Fruit fly (Drosophila melanogaster): ENCODE data around the gene CG15578.

Gene CG15578

dm6 chrX:4277861-4278260 is at the start of gene CG15578:
CG15578 (minus strand) TSS chrX:4277961.
- TF ChIP-seq lz (GFP tag; optimal IDR thresholded peaks at IDR 0.05) (no peak), esn (GFP tag; optimal IDR thresholded peaks at IDR 0.05) (no peak), CG11762 (GFP tag; optimal IDR thresholded peaks at IDR 0.05; ENCODE audit: insufficient read depth) (no peak), OdsH (GFP tag; optimal IDR thresholded peaks at IDR 0.05) (no peak), CG11294 (GFP tag; IDR thresholded peaks at IDR 0.05) (no peak), net (GFP tag; optimal IDR thresholded peaks at IDR 0.05) (no peak), Sox15 (GFP tag; optimal IDR thresholded peaks at IDR 0.05) (no peak), Hr4 (GFP tag; optimal IDR thresholded peaks at IDR 0.05) (no peak), Hr39 (GFP tag; optimal IDR thresholded peaks at IDR 0.05) (no peak), Eip75B (GFP tag; optimal IDR thresholded peaks at IDR 0.05) (no peak), Met (GFP tag; optimal IDR thresholded peaks at IDR 0.05) (no peak), CG8319 (GFP tag; optimal IDR thresholded peaks at IDR 0.05) (no peak)

DNA sequence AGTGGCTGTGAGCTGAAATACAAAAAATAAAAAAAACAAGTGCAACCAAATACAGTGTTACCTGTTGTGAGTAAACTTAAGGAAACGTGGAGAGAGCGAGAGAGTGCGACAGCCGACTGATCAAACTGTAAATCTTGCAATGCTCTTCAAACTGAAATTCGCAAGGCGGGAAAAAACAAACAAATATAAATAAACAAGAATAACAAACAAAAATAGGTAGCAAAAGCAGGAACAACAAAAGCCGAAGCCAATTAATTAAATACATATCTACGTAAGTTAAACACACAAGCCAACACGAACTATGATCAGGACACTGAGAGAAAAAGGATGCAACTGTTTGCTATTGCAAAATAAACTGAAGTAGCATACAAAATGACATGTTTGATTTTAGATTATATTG is 47.6 kb upstream of the CG15578 start:
- TF ChIP-seq CG10631 (GFP tag; optimal IDR thresholded peaks at IDR 0.05) (no peak), Met (GFP tag; optimal IDR thresholded peaks at IDR 0.05) (no peak), salr (GFP tag; optimal IDR thresholded peaks at IDR 0.05) (peak in 1 of 2 experiments; percentile 13), topi (GFP tag; optimal IDR thresholded peaks at IDR 0.05) (no peak), Gug (GFP tag; IDR thresholded peaks at IDR 0.05) (no peak), CG16779 (tag; optimal IDR thresholded peaks at IDR 0.05) (no peak), CG32006 (GFP tag; optimal IDR thresholded peaks at IDR 0.05) (no peak), fd59A (GFP tag; optimal IDR thresholded peaks at IDR 0.05) (no peak), CG10669 (GFP tag; optimal IDR thresholded peaks at IDR 0.05) (peak; percentile 33), CG6163 (GFP tag; IDR thresholded peaks at IDR 0.05) (peak; percentile 51; the same call in 1 of the 3 replicates), eg (GFP tag; IDR thresholded peaks at IDR 0.05) (peak; percentile 37; the same call in 2 of the 3 replicates), Eip75B (GFP tag; optimal IDR thresholded peaks at IDR 0.05) (no peak), CG4318 (GFP tag; optimal IDR thresholded peaks at IDR 0.05) (no peak), vri (GFP tag; optimal IDR thresholded peaks at IDR 0.05) (no peak), Blimp-1 (GFP tag; optimal IDR thresholded peaks at IDR 0.05) (no peak), net (GFP tag; optimal IDR thresholded peaks at IDR 0.05) (no peak), Eip78C (GFP tag) (peak; percentile 70), CG11902 (GFP tag; optimal IDR thresholded peaks at IDR 0.05) (no peak)

DNA sequence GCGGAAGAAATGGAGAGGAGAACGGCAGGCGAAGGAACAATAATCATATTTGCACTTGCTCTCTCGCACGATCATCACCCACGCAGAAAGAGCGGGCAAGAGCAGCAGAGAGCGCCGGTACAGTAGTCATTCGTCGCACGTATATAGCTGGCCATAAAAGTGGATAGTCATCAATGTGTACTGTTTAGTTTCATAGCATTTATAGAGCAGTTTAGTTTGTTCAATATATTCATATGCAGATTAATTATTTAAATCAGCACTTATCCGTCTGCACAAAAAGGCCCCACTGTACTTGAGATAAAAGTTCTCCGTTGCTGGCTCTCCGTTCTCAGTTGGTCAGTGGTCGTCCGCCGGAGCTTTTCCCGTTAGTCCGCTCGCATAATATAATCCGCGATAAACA is 47.0 kb upstream of the CG15578 start:
- TF ChIP-seq spab (GFP tag; optimal IDR thresholded peaks at IDR 0.05) (peak; percentile 95), CG8319 (GFP tag; optimal IDR thresholded peaks at IDR 0.05) (peak; percentile 99), dsx (GFP tag; optimal IDR thresholded peaks at IDR 0.05; ENCODE audit: poor library complexity, severe bottlenecking) (peak; percentile 94), CG6792 (GFP tag; optimal IDR thresholded peaks at IDR 0.05) (peak; percentile 99), CG3919 (GFP tag; optimal IDR thresholded peaks at IDR 0.05) (peak; percentile 99), dac (GFP tag; optimal IDR thresholded peaks at IDR 0.05) (peak; percentile 95), Lpt (GFP tag; optimal IDR thresholded peaks at IDR 0.05) (peak; percentile 98), Ets21C (GFP tag; optimal IDR thresholded peaks at IDR 0.05) (peak; percentile 99), Blimp-1 (GFP tag; optimal IDR thresholded peaks at IDR 0.05) (peak; percentile 96), CG10631 (GFP tag; optimal IDR thresholded peaks at IDR 0.05) (peak; percentile 99), CG9139 (GFP tag; optimal IDR thresholded peaks at IDR 0.05) (peak; percentile 94), CG7368 (GFP tag; optimal IDR thresholded peaks at IDR 0.05) (peak; percentile 98), CG3032 (tag; optimal IDR thresholded peaks at IDR 0.05) (peak; percentile 97), CG16779 (tag; optimal IDR thresholded peaks at IDR 0.05) (peak; percentile 96), esn (GFP tag; optimal IDR thresholded peaks at IDR 0.05) (peak; percentile 99), CG15336 (GFP tag; IDR thresholded peaks at IDR 0.05) (peak; percentile 99), Hr4 (GFP tag; optimal IDR thresholded peaks at IDR 0.05) (peak; percentile 98), Met (GFP tag; optimal IDR thresholded peaks at IDR 0.05) (peak; percentile 99), lz (GFP tag; optimal IDR thresholded peaks at IDR 0.05) (peak; percentile 99), ss (GFP tag; optimal IDR thresholded peaks at IDR 0.05) (peak; percentile 92 to 98), CG11294 (GFP tag; IDR thresholded peaks at IDR 0.05) (peak; percentile 99), eg (GFP tag; IDR thresholded peaks at IDR 0.05) (peak; percentile 99), CG10669 (GFP tag; optimal IDR thresholded peaks at IDR 0.05) (peak; percentile 98), fd59A (GFP tag; optimal IDR thresholded peaks at IDR 0.05) (peak; percentile 98), CG4318 (GFP tag; optimal IDR thresholded peaks at IDR 0.05) (peak; percentile 97), Gug (GFP tag; IDR thresholded peaks at IDR 0.05) (peak; percentile 99), Sox14 (GFP tag; optimal IDR thresholded peaks at IDR 0.05) (peak; percentile 99), Sox15 (GFP tag; optimal IDR thresholded peaks at IDR 0.05) (peak; percentile 99), Hr39 (GFP tag; optimal IDR thresholded peaks at IDR 0.05) (peak; percentile 100), Eip75B (GFP tag; optimal IDR thresholded peaks at IDR 0.05) (peak; percentile 99), fkh (GFP tag; optimal IDR thresholded peaks at IDR 0.05) (peak; percentile 87), Hr38 (GFP tag; optimal IDR thresholded peaks at IDR 0.05) (peak; percentile 93), achi (GFP tag; optimal IDR thresholded peaks at IDR 0.05) (peak; percentile 98), CG6276 (GFP tag; optimal IDR thresholded peaks at IDR 0.05) (peak; percentile 97), CG6808 (GFP tag; optimal IDR thresholded peaks at IDR 0.05) (peak; percentile 94)
